Worm (Caenorhabditis elegans) whole organism, L4/young adult: ENCODE data around the gene ssq-4.

ENCODE experiments used
- W03F9.2 ChIP-seq: fragments of 150-350 bp; optimal IDR thresholded peaks from 2 replicates; lab custom pipeline; 2014; ENCODE audit warnings: missing biosample characterization, missing genetic modification characterization
- dao-5 ChIP-seq: sonication (generic microtip); optimal IDR thresholded peaks from 2 replicates; lab custom pipeline; 2016; ENCODE audit warnings: missing genotype, missing genetic modification characterization, moderate library complexity, missing compliant biosample characterization
- him-1 ChIP-seq: sonication (generic microtip); optimal IDR thresholded peaks from 2 replicates; lab custom pipeline; 2016; ENCODE audit warnings: missing genotype, missing genetic modification reagents, missing genetic modification characterization, missing compliant biosample characterization

DNA sequence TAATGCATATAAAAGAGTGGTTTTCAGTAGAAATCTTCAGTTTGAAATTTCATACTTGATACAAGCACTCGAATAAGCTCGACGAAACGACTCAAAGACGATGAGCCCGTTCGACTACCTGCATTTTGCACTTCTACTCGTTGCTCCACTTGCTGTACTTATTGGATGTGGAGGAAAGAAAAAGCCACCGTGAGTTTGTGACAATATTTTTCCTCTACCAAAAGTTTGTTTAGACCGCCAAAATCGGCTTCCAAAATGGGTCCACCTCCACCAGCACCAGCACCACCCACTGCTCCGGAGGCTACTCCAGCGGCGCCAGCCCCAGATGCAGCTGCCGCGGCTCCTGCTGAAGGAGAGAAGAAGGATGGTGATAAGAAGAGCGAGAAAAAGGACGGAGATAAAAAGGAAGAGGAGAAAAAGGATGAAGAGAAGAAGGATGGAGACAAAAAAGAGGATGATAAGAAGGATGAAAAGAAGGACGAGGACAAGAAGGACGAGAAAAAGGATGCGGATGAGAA, 39.0 kb upstream of the ssq-4 start, which contains the start of gene E03H12.5:
- TF ChIP-seq dao-5 (tag; lab: Kevin White, UChicago) (no peak), W03F9.2 (tag; lab: Kevin White, UChicago) (no peak), him-1 (tag; lab: Kevin White, UChicago) (no peak)
